Fruit fly (Drosophila melanogaster) whole organism: ENCODE results near the gene CG11986.

Source experiments
- CG8478 ChIP-seq: fragments of >200 bp; optimal IDR thresholded peaks from 2 replicates; lab custom pipeline; 2018; ENCODE audit warnings: inconsistent platforms
- Dll ChIP-seq: fragments of >200 bp; optimal IDR thresholded peaks from 2 replicates; lab custom pipeline; 2017
- pan ChIP-seq: fragments of >200 bp; optimal IDR thresholded peaks from 2 replicates; lab custom pipeline; 2017
- psq ChIP-seq: fragments of >200 bp; optimal IDR thresholded peaks from 2 replicates; lab custom pipeline; 2017
- usp ChIP-seq: fragments of >200 bp; optimal IDR thresholded peaks from 2 replicates; lab custom pipeline; 2017; ENCODE audit warnings: missing biosample characterization, missing genetic modification characterization, mixed read lengths

- TF ChIP-seq psq (lab: Kevin White, UChicago) (no peak), CG8478 (lab: Kevin White, UChicago) (no peak), pan (lab: Kevin White, UChicago) (no peak), usp (GFP tag; lab: Kevin White, UChicago) (no peak), Dll (no peak)
Observed at dm6 chr3R:9053850-9054441, 38.7 kb downstream of the CG11986 start.
